Worm (Caenorhabditis elegans) whole organism, early embryonic: Measurements from ENCODE around the gene D1054.19.

ENCODE experiments used
- B0310.2 ChIP-seq: sonication (generic microtip); optimal IDR thresholded peaks from 2 replicates; lab custom pipeline; 2016; ENCODE audit warnings: mild to moderate bottlenecking, missing genetic modification characterization, missing compliant biosample characterization
- F13C5.2 ChIP-seq: sonication (generic microtip); optimal IDR thresholded peaks from 2 replicates; lab custom pipeline; 2017; ENCODE audit warnings: mild to moderate bottlenecking, missing genetic modification characterization, inconsistent platforms, missing compliant biosample characterization
- aly-1 ChIP-seq: sonication (generic microtip); optimal IDR thresholded peaks from 2 replicates; lab custom pipeline; 2016; ENCODE audit warnings: missing genetic modification characterization, missing compliant biosample characterization
- ama-1 ChIP-seq: fragments of 150-350 bp; optimal IDR thresholded peaks from 2 replicates; lab custom pipeline; 2014
- ceh-13 ChIP-seq: fragments of 200-800 bp; sonication (Bioruptor generic); optimal IDR thresholded peaks from 2 replicates; lab custom pipeline; 2018; ENCODE audit warnings: mild to moderate bottlenecking, missing genetic modification characterization, missing compliant biosample characterization
- ceh-36 ChIP-seq: sonication (generic microtip); optimal IDR thresholded peaks from 2 replicates; lab custom pipeline; 2016; ENCODE audit warnings: missing genetic modification characterization, inconsistent platforms, missing compliant biosample characterization
- ets-7 ChIP-seq: sonication (generic microtip); optimal IDR thresholded peaks from 2 replicates; lab custom pipeline; 2016; ENCODE audit warnings: missing genotype, missing genetic modification characterization, missing compliant biosample characterization
- flt-1 ChIP-seq: fragments of 200-800 bp; sonication (Bioruptor generic); IDR thresholded peaks from 2 replicates; pipeline ENCODE4 v1.3.6; 2022; ENCODE audit warnings: missing genetic modification characterization, missing compliant biosample characterization
- hmbx-1 ChIP-seq: sonication (generic microtip); optimal IDR thresholded peaks from 2 replicates; lab custom pipeline; 2016; ENCODE audit warnings: mild to moderate bottlenecking, missing genetic modification characterization, missing compliant biosample characterization
- hmg-4 ChIP-seq: fragments of 200-800 bp; sonication (Bioruptor generic); optimal IDR thresholded peaks from 2 replicates; lab custom pipeline; 2018; ENCODE audit warnings: mild to moderate bottlenecking, missing genetic modification characterization, missing compliant biosample characterization
- hnd-1 ChIP-seq: sonication (generic microtip); optimal IDR thresholded peaks from 2 replicates; lab custom pipeline; 2016; ENCODE audit warnings: missing genetic modification characterization, missing compliant biosample characterization
- pes-1 ChIP-seq: fragments of 200-800 bp; sonication (Bioruptor generic); IDR thresholded peaks from 2 replicates; pipeline ENCODE4 v1.3.6; 2022; ENCODE audit warnings: missing genetic modification reagents, missing genetic modification characterization, missing compliant biosample characterization
- scrt-1 ChIP-seq: fragments of 200-800 bp; sonication (Bioruptor generic); IDR thresholded peaks from 2 replicates; pipeline ENCODE4 v1.3.6; 2022; ENCODE audit warnings: missing genetic modification characterization, missing compliant biosample characterization
- sea-1 ChIP-seq: fragments of 200-800 bp; sonication (Bioruptor generic); conservative IDR thresholded peaks from 2 replicates; pipeline ENCODE4 v1.3.6; 2022; ENCODE audit warnings: missing genetic modification characterization, missing compliant biosample characterization
- tbx-11 ChIP-seq: fragments of 200-800 bp; sonication (Bioruptor generic); IDR thresholded peaks from 2 replicates; pipeline ENCODE4 v1.3.6; 2022; ENCODE audit warnings: missing genetic modification characterization, missing compliant biosample characterization
- tbx-37 ChIP-seq: fragments of 200-800 bp; sonication (Bioruptor generic); conservative IDR thresholded peaks from 2 replicates; pipeline ENCODE4 v1.3.6; 2022; ENCODE audit warnings: missing genetic modification reagents, missing genetic modification characterization, missing compliant biosample characterization
- tra-4 ChIP-seq: sonication (generic microtip); optimal IDR thresholded peaks from 2 replicates; lab custom pipeline; 2017; ENCODE audit warnings: missing genetic modification characterization, missing compliant biosample characterization

D1054.19 gene

DNA sequence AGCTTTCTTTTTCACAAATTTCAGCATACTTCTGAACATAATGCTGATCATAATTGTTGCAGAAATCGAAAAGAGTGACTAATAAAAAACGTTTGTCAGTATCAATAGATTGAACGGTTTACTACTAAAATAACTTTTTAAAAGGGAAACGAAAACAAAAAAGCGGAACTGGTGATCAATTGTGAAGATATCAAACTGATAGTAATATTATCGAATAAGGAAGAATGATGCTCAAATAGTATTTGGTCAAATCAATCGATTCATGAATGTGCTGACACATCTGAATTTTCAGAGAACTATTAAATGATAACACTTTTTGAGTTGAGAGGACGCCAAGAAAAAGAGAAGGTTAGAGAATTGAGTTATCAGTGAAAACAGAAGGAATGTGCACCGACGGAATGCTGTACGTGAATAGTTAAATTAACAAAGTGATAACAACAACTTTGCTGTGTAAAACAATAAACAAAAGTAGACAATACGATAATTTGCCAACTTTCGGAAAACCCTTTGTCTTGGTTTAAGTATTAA lies 19.0 kb upstream of the D1054.19 start, which contains the start of gene D1054.5:
Gene D1054.5 (minus strand): TSS at position 51 of the 528 bp plus-strand sequence.
- no peak for TF ChIP-seq ceh-36 (tag; lab: Kevin White, UChicago)
- no peak for TF ChIP-seq aly-1
- TF ChIP-seq ets-7 (tag; lab: Kevin White, UChicago), result no peak
- TF ChIP-seq tbx-37 (GFP tag; lab: Robert Waterston, UW), result no peak
- no peak for TF ChIP-seq scrt-1 (GFP tag; lab: Robert Waterston, UW)
- TF ChIP-seq ama-1 (lab: Kevin White, UChicago), result no peak
- no peak for TF ChIP-seq flt-1 (GFP tag; lab: Robert Waterston, UW)
- TF ChIP-seq F13C5.2 (tag; lab: Kevin White, UChicago), result no peak
- no peak for TF ChIP-seq sea-1 (GFP tag; lab: Robert Waterston, UW)
- no peak for TF ChIP-seq hmbx-1 (tag; lab: Kevin White, UChicago)

DNA sequence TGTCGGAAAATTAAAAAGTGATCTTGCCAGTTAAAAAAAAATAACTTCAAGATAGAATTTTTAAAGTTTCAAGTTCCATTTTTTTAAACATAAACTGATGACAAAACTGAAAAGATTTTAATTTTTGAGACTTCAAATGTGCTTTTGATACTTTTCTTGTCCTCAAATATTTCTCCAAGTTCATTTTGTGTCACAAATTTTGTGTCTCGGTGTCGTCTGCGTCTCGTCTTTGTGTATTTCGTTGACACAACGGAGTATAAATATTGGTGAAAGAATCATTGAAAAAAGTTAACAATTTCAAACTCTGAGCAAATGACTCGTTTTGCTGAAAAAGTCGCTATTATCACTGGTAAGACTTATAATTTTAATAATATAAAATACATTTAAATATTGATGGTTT lies 11.6 kb upstream of the D1054.19 start, which contains the start of gene D1054.8:
Gene D1054.8 (plus strand): TSS at position 301 of the 400 bp plus-strand sequence.
- TF ChIP-seq aly-1, result no peak
- TF ChIP-seq tbx-37 (GFP tag; lab: Robert Waterston, UW), result no peak
- TF ChIP-seq ceh-13 (GFP tag; lab: Kevin White, UChicago), result no peak
- TF ChIP-seq pes-1, result no peak
- TF ChIP-seq ceh-36 (tag; lab: Kevin White, UChicago), result no peak
- no peak for TF ChIP-seq ets-7 (tag; lab: Kevin White, UChicago)
- no peak for TF ChIP-seq hmg-4 (GFP tag; lab: Kevin White, UChicago)
- TF ChIP-seq scrt-1 (GFP tag; lab: Robert Waterston, UW), result no peak
- no peak for TF ChIP-seq tbx-11
- TF ChIP-seq ama-1 (lab: Kevin White, UChicago), result no peak
- no peak for TF ChIP-seq F13C5.2 (tag; lab: Kevin White, UChicago)

DNA sequence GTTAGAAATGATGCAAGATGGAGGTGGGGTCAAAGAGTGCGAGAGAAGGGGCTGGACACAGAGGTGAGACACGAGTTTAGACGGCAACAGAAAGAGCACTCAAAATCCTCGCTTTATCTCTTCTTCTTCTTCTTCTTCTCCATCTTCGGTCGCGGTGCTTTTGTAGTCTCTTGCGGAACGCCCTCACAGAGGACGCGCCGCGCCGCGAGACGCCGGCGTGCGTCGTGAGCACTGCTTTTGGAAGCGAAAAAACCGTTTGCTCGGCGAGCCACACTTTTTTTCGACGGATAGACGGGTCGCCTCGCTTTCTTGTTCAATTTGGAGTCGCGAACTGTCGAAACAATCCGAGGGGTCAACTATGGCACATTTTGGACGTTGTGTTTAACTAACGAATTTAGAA lies 4.7 kb upstream of the D1054.19 start, which contains the start of gene D1054.9:
Gene D1054.9 (minus strand): TSS at position 137 of the 400 bp plus-strand sequence.
- no peak for TF ChIP-seq ceh-13 (GFP tag; lab: Kevin White, UChicago)
- no peak for TF ChIP-seq ceh-36 (tag; lab: Kevin White, UChicago)
- TF ChIP-seq hmg-4 (GFP tag; lab: Kevin White, UChicago), result no peak
- TF ChIP-seq tra-4, result no peak
- no peak for TF ChIP-seq pes-1
- no peak for TF ChIP-seq ets-7 (tag; lab: Kevin White, UChicago)
- no peak for TF ChIP-seq tbx-37 (GFP tag; lab: Robert Waterston, UW)
- no peak for TF ChIP-seq tbx-11
- TF ChIP-seq scrt-1 (GFP tag; lab: Robert Waterston, UW), result no peak
- no peak for TF ChIP-seq F13C5.2 (tag; lab: Kevin White, UChicago)
- TF ChIP-seq ama-1 (lab: Kevin White, UChicago), result no peak
- no peak for TF ChIP-seq B0310.2 (tag; lab: Kevin White, UChicago)
- TF ChIP-seq flt-1 (GFP tag; lab: Robert Waterston, UW), result no peak

DNA sequence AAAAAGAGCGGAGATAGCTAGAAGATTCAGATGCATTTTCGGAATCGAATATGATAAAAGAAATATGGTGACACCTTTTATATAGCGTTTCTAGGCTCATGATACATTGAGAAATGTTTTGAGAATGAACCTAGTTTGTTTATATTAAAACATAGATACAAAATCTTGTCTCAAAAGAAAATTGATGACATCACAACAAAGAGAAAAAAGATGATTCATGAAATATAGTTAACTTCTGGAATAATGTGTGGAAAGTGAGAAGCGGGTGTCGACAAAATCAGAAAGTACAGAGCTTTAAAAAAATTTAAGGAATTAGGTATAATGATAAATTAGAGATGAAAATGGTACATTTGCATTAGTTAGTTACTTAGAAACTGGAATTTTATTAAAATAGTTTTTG lies 2.8 kb upstream of the D1054.19 start, which contains the start of gene D1054.10:
Gene D1054.10 (minus strand): TSS at position 101 of the 400 bp plus-strand sequence.
- TF ChIP-seq pes-1 (no peak), aly-1 (no peak), tbx-11 (no peak), ama-1 (lab: Kevin White, UChicago) (no peak), ceh-36 (tag; lab: Kevin White, UChicago) (no peak), ets-7 (tag; lab: Kevin White, UChicago) (no peak), B0310.2 (tag; lab: Kevin White, UChicago) (no peak), hnd-1 (no peak), ceh-13 (GFP tag; lab: Kevin White, UChicago) (no peak), tra-4 (no peak), hmbx-1 (tag; lab: Kevin White, UChicago) (no peak), scrt-1 (GFP tag; lab: Robert Waterston, UW) (no peak), sea-1 (GFP tag; lab: Robert Waterston, UW) (no peak), tbx-37 (GFP tag; lab: Robert Waterston, UW) (no peak), F13C5.2 (tag; lab: Kevin White, UChicago) (no peak), flt-1 (GFP tag; lab: Robert Waterston, UW) (no peak), hmg-4 (GFP tag; lab: Kevin White, UChicago) (no peak)

DNA sequence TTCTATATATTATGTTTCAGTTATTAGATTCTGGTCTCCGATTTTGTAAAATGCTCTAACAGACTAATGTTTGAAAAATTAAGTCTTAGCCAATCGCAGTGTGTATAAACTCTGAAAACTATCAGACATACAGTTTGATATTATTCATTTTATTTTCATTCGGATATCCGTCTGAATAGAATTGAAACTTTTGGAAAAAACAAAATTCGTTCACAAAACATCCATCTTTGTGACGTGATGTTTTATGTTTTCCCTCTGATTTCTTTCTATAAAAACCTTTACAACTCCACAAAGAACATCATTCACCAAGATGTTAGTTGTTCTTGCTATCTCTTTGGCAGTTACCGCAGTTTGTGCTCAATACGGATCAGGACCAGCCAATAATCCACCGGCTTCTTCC lies 2.1 kb upstream of the D1054.19 start, which contains the start of gene ule-3:
Gene ule-3 (plus strand): TSS at position 301 of the 400 bp plus-strand sequence.
- TF ChIP-seq ceh-36 (tag; lab: Kevin White, UChicago) (no peak), tbx-11 (no peak), pes-1 (no peak), ets-7 (tag; lab: Kevin White, UChicago) (no peak), aly-1 (no peak), B0310.2 (tag; lab: Kevin White, UChicago) (no peak), flt-1 (GFP tag; lab: Robert Waterston, UW) (no peak), ceh-13 (GFP tag; lab: Kevin White, UChicago) (no peak), tra-4 (no peak), scrt-1 (GFP tag; lab: Robert Waterston, UW) (no peak), sea-1 (GFP tag; lab: Robert Waterston, UW) (no peak)

DNA sequence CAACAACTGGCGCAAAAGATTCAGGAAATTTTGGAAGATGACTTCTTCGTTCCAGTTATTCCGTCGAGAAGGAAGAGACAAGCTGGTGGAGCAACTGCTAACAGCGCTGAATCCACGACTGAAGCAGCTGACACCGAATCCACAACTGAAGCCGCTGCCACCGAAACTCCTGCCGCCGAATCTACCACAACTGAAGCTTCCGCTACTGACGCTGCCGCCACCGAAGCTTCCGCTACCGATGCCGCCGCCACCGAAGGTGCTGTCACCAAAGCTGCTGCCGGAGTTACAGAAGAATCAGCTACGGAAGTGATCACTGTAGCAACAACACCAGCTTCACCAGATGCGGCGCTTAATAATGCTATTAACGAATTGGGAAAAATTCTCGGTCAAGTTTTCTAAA lies 1.1 kb upstream of the D1054.19 start:
- TF ChIP-seq ceh-36 (tag; lab: Kevin White, UChicago) (no peak), ama-1 (lab: Kevin White, UChicago) (no peak), tra-4 (no peak), F13C5.2 (tag; lab: Kevin White, UChicago) (no peak), ceh-13 (GFP tag; lab: Kevin White, UChicago) (no peak), ets-7 (tag; lab: Kevin White, UChicago) (no peak), flt-1 (GFP tag; lab: Robert Waterston, UW) (no peak), tbx-11 (no peak), hmg-4 (GFP tag; lab: Kevin White, UChicago) (no peak), tbx-37 (GFP tag; lab: Robert Waterston, UW) (no peak), pes-1 (no peak), sea-1 (GFP tag; lab: Robert Waterston, UW) (no peak), scrt-1 (GFP tag; lab: Robert Waterston, UW) (no peak), hnd-1 (no peak), B0310.2 (tag; lab: Kevin White, UChicago) (no peak), hmbx-1 (tag; lab: Kevin White, UChicago) (no peak)
